Worm (Caenorhabditis elegans) whole organism, young adult: ENCODE data around the gene spt-4.

Experiments
- C06A6.2 ChIP-seq: fragments of 200-800 bp; sonication (Bioruptor generic); conservative IDR thresholded peaks from 2 replicates; pipeline ENCODE4 v1.3.6; 2022; ENCODE audit warnings: missing genetic modification characterization, missing compliant biosample characterization
- D2030.7 ChIP-seq: fragments of 200-800 bp; sonication (Bioruptor generic); IDR thresholded peaks from 2 replicates; pipeline ENCODE4 v1.3.6; 2022; ENCODE audit warnings: missing genetic modification reagents, missing genetic modification characterization, missing compliant biosample characterization
- F37B4.10 ChIP-seq: fragments of 200-800 bp; sonication (Bioruptor generic); IDR thresholded peaks from 2 replicates; pipeline ENCODE4 v1.3.6; 2022; ENCODE audit warnings: missing genetic modification characterization, missing compliant biosample characterization
- F39B2.1 ChIP-seq: fragments of 200-800 bp; sonication (Bioruptor generic); IDR thresholded peaks from 2 replicates; pipeline ENCODE4 v1.3.6; 2022; ENCODE audit warnings: missing genetic modification reagents, missing genetic modification characterization, missing compliant biosample characterization
- F52B5.7 ChIP-seq: sonication (generic microtip); optimal IDR thresholded peaks from 2 replicates; lab custom pipeline; 2016; ENCODE audit warnings: mild to moderate bottlenecking, missing genetic modification characterization, missing compliant biosample characterization
- aptf-3 ChIP-seq: fragments of 200-800 bp; sonication (Bioruptor generic); IDR thresholded peaks from 2 replicates; pipeline ENCODE4 v1.3.6; 2022; ENCODE audit warnings: missing genetic modification characterization, missing compliant biosample characterization
- atf-7 ChIP-seq: sonication (generic microtip); optimal IDR thresholded peaks from 2 replicates; lab custom pipeline; 2017; ENCODE audit warnings: mild to moderate bottlenecking, missing genetic modification characterization, missing compliant biosample characterization
- attf-3 ChIP-seq: fragments of 200-800 bp; sonication (Bioruptor generic); conservative IDR thresholded peaks from 2 replicates; pipeline ENCODE4 v1.3.6; 2022; ENCODE audit warnings: missing genetic modification reagents, missing genetic modification characterization, missing compliant biosample characterization
- cebp-2 ChIP-seq: fragments of 200-800 bp; sonication (Bioruptor generic); IDR thresholded peaks from 2 replicates; pipeline ENCODE4 v1.3.6; 2022; ENCODE audit warnings: missing genetic modification characterization, missing compliant biosample characterization
- ceh-27 ChIP-seq: fragments of 200-800 bp; sonication (Bioruptor generic); optimal IDR thresholded peaks from 2 replicates; lab custom pipeline; 2018; ENCODE audit warnings: mild to moderate bottlenecking, missing genetic modification characterization, moderate library complexity, missing compliant biosample characterization
- ceh-91 ChIP-seq: fragments of 200-800 bp; sonication (Bioruptor generic); IDR thresholded peaks from 2 replicates; pipeline ENCODE4 v1.3.6; 2022; ENCODE audit warnings: missing genetic modification reagents, missing genetic modification characterization, missing compliant biosample characterization
- egrh-3 ChIP-seq: fragments of 200-800 bp; sonication (Bioruptor generic); IDR thresholded peaks from 2 replicates; pipeline ENCODE4 v1.3.6; 2022; ENCODE audit warnings: missing genetic modification reagents, missing genetic modification characterization, missing compliant biosample characterization
- ets-4 ChIP-seq: fragments of 200-800 bp; sonication (Bioruptor generic); optimal IDR thresholded peaks from 2 replicates; lab custom pipeline; 2018; ENCODE audit warnings: mild to moderate bottlenecking, missing genetic modification characterization, missing compliant biosample characterization
- hmg-1.2 ChIP-seq: fragments of 200-800 bp; sonication (Bioruptor generic); IDR thresholded peaks from 2 replicates; pipeline ENCODE4 v1.3.6; 2022; ENCODE audit warnings: missing genetic modification reagents, missing genetic modification characterization, missing compliant biosample characterization
- lag-1 ChIP-seq: fragments of 200-800 bp; sonication (Bioruptor generic); IDR thresholded peaks from 2 replicates; pipeline ENCODE4 v1.3.6; 2022; ENCODE audit warnings: missing genetic modification reagents, missing genetic modification characterization, missing compliant biosample characterization
- madf-3 ChIP-seq: fragments of 200-800 bp; sonication (Bioruptor generic); IDR thresholded peaks from 2 replicates; pipeline ENCODE4 v1.3.6; 2022; ENCODE audit warnings: missing genetic modification reagents, missing genetic modification characterization, missing compliant biosample characterization
- mcd-1 ChIP-seq: fragments of 200-800 bp; sonication (Bioruptor generic); IDR thresholded peaks from 2 replicates; pipeline ENCODE4 v1.3.6; 2022; ENCODE audit warnings: missing genetic modification reagents, missing genetic modification characterization, missing compliant biosample characterization
- pbrm-1 ChIP-seq: fragments of 200-800 bp; sonication (Bioruptor generic); IDR thresholded peaks from 2 replicates; pipeline ENCODE4 v1.3.6; 2022; ENCODE audit warnings: missing genetic modification reagents, missing genetic modification characterization, missing compliant biosample characterization
- repo-1 ChIP-seq: sonication (generic microtip); optimal IDR thresholded peaks from 2 replicates; lab custom pipeline; 2017; ENCODE audit warnings: mild to moderate bottlenecking, missing genetic modification characterization, missing compliant biosample characterization
- rpc-1 ChIP-seq, 2 experiments: fragments of 150-350 bp in 1 of 2; sonication (generic microtip) in 1 of 2; optimal IDR thresholded peaks; 2 replicates each; lab custom pipeline; 2014 to 2018; ENCODE audit warnings: missing biosample characterization in 1 of 2, missing genetic modification characterization in 1 of 2, missing genetic modification reagents in 1 of 2, missing genotype in 1 of 2
- somi-1 ChIP-seq: fragments of 200-800 bp; sonication (Bioruptor generic); optimal IDR thresholded peaks from 2 replicates; lab custom pipeline; 2018; ENCODE audit warnings: mild to moderate bottlenecking, missing genetic modification characterization, missing compliant biosample characterization
- tbp1 ChIP-seq: fragments of 200-800 bp; sonication (Bioruptor generic); optimal IDR thresholded peaks from 2 replicates; lab custom pipeline; 2018; ENCODE audit warnings: mild to moderate bottlenecking, missing genetic modification characterization, missing compliant biosample characterization
- zfh-2 ChIP-seq: fragments of 200-800 bp; sonication (Bioruptor generic); conservative IDR thresholded peaks from 2 replicates; pipeline ENCODE4 v1.3.6; 2022; ENCODE audit warnings: missing genetic modification reagents, missing genetic modification characterization, missing compliant biosample characterization
- ztf-22 ChIP-seq: fragments of 200-800 bp; sonication (Bioruptor generic); optimal IDR thresholded peaks from 2 replicates; lab custom pipeline; 2018; ENCODE audit warnings: mild to moderate bottlenecking, missing genetic modification characterization, moderate library complexity, missing compliant biosample characterization
- ztf-25 ChIP-seq: fragments of 200-800 bp; sonication (Bioruptor generic); IDR thresholded peaks from 2 replicates; pipeline ENCODE4 v1.3.6; 2022; ENCODE audit warnings: missing genetic modification reagents, missing genetic modification characterization, missing compliant biosample characterization
- ztf-3 ChIP-seq: fragments of 200-800 bp; sonication (Bioruptor generic); optimal IDR thresholded peaks from 2 replicates; lab custom pipeline; 2018; ENCODE audit warnings: mild to moderate bottlenecking, missing genetic modification characterization, missing compliant biosample characterization

Gene spt-4

ce11 chrIII:57257-57656 is 12.3 kb downstream of the spt-4 start:
- TF ChIP-seq attf-3 (GFP tag; lab: Robert Waterston, UW): peak; percentile 52; the same call in 1 of the 2 replicates
- TF ChIP-seq, all 124 proteins: peak for 1; not testable (repeated sequence) for 123

- TF ChIP-seq ceh-27 (GFP tag; lab: Kevin White, UChicago) (no peak), egrh-3 (GFP tag; lab: Robert Waterston, UW) (peak; percentile 30; the same call in 1 of the 2 replicates), D2030.7 (GFP tag; lab: Robert Waterston, UW) (0 out of 2 replicates have a peak, but pooled peaks have one; percentile 42), mcd-1 (GFP tag; lab: Robert Waterston, UW) (peak; percentile 31; the same call in 1 of the 2 replicates), zfh-2 (GFP tag; lab: Robert Waterston, UW) (peak; percentile 46), lag-1 (GFP tag; lab: Robert Waterston, UW) (no peak)
Observed at ce11 chrIII:53696-54095, 15.9 kb downstream of the spt-4 start.

ce11 chrIII:51622-52021 is 17.9 kb downstream of the spt-4 start:
- 0 out of 2 replicates have a peak, but pooled peaks have one; percentile 35 for TF ChIP-seq D2030.7 (GFP tag; lab: Robert Waterston, UW)
- TF ChIP-seq repo-1: no peak
- TF ChIP-seq F39B2.1 (GFP tag; lab: Robert Waterston, UW): no peak
- peak; percentile 29; the same call in 1 of the 2 replicates for TF ChIP-seq egrh-3 (GFP tag; lab: Robert Waterston, UW)
- no peak for TF ChIP-seq somi-1 (GFP tag; lab: Kevin White, UChicago)
- 0 out of 2 replicates have a peak, but pooled peaks have one; percentile 8 for TF ChIP-seq pbrm-1
- TF ChIP-seq atf-7 (tag; lab: Kevin White, UChicago): no peak
- TF ChIP-seq attf-3 (GFP tag; lab: Robert Waterston, UW): no peak
- TF ChIP-seq zfh-2 (GFP tag; lab: Robert Waterston, UW): peak; percentile 73
- no peak for TF ChIP-seq ztf-22
- TF ChIP-seq aptf-3: no peak
- TF ChIP-seq, all 124 proteins: peak for 4

- TF ChIP-seq F52B5.7 (tag; lab: Kevin White, UChicago) (no peak), egrh-3 (GFP tag; lab: Robert Waterston, UW) (peak; percentile 45; the same call in 1 of the 2 replicates), ztf-3 (no peak), ets-4 (no peak), zfh-2 (GFP tag; lab: Robert Waterston, UW) (peak; percentile 65)
Observed at ce11 chrIII:50418-50817, 19.1 kb downstream of the spt-4 start.

ce11 chrIII:49064-49463 is 20.5 kb downstream of the spt-4 start:
- TF ChIP-seq tbp1 (peak; percentile 64), mcd-1 (GFP tag; lab: Robert Waterston, UW) (no peak), madf-3 (no peak), rpc-1 (optimal IDR thresholded peaks at IDR 0.05; lab: Kevin White, UChicago) (no peak), rpc-1 (tag; optimal IDR thresholded peaks at IDR 0.05; lab: Kevin White, UChicago) (peak; percentile 30)

ce11 chrIII:48329-48728 is 21.2 kb downstream of the spt-4 start:
- no peak for TF ChIP-seq somi-1 (GFP tag; lab: Kevin White, UChicago)
- no peak for TF ChIP-seq cebp-2 (GFP tag; lab: Robert Waterston, UW)
- TF ChIP-seq D2030.7 (GFP tag; lab: Robert Waterston, UW): 0 out of 2 replicates have a peak, but pooled peaks have one; percentile 20
- TF ChIP-seq egrh-3 (GFP tag; lab: Robert Waterston, UW): peak; percentile 89
- TF ChIP-seq ztf-25 (GFP tag; lab: Robert Waterston, UW): 0 out of 2 replicates have a peak, but pooled peaks have one; percentile 64
- TF ChIP-seq mcd-1 (GFP tag; lab: Robert Waterston, UW): 0 out of 2 replicates have a peak, but pooled peaks have one; percentile 16
- TF ChIP-seq zfh-2 (GFP tag; lab: Robert Waterston, UW): peak; percentile 91
- TF ChIP-seq F37B4.10 (GFP tag; lab: Robert Waterston, UW): 0 out of 2 replicates have a peak, but pooled peaks have one; percentile 12
- TF ChIP-seq, all 124 proteins: peak for 6

- TF ChIP-seq hmg-1.2 (GFP tag; lab: Robert Waterston, UW): no peak
- no peak for TF ChIP-seq D2030.7 (GFP tag; lab: Robert Waterston, UW)
- TF ChIP-seq ceh-91 (GFP tag; lab: Robert Waterston, UW): no peak
- peak; percentile 91 for TF ChIP-seq zfh-2 (GFP tag; lab: Robert Waterston, UW)
- no peak for TF ChIP-seq atf-7 (tag; lab: Kevin White, UChicago)
- TF ChIP-seq F37B4.10 (GFP tag; lab: Robert Waterston, UW): 0 out of 2 replicates have a peak, but pooled peaks have one; percentile 89
- no peak for TF ChIP-seq C06A6.2
- no peak for TF ChIP-seq F52B5.7 (tag; lab: Kevin White, UChicago)
- TF ChIP-seq egrh-3 (GFP tag; lab: Robert Waterston, UW): peak; percentile 90; the same call in 1 of the 2 replicates
Observed at ce11 chrIII:42725-43124, 26.8 kb downstream of the spt-4 start.
